Worm (Caenorhabditis elegans): ENCODE measurements around the gene M60.6.

The M60.6 gene

DNA sequence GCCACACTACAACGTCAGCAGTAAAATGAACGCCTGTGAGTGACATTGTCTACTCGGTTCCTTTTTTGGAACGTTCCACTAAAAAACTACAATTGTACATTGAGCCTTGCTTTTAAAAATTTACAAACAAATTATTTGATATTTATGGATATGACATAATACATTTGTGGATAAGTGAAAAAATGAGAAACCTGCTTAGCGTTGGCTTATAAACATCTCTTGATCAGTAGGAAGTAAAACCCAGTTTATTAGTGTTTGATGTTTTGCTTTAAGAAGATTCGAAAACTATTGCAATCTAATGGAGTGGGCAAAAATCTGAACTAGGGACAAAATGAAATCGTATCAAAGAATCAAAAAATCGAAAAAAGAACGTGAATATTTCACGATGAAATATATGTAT, 35.3 kb downstream of the M60.6 start:
- no peak for TF ChIP-seq nhr-25 (tag; optimal IDR thresholded peaks at IDR 0.05)
- no peak for TF ChIP-seq blmp-1 (tag; optimal IDR thresholded peaks at IDR 0.05; ENCODE audit: insufficient read depth)
- no peak for TF ChIP-seq unc-62 (GFP tag; optimal IDR thresholded peaks at IDR 0.05)
- no peak for TF ChIP-seq nhr-21 (tag; optimal IDR thresholded peaks at IDR 0.05)
- TF ChIP-seq lin-11 (tag; optimal IDR thresholded peaks at IDR 0.05), result no peak
- TF ChIP-seq nhr-23 (tag; optimal IDR thresholded peaks at IDR 0.05), result no peak
- TF ChIP-seq mdl-1 (tag; optimal IDR thresholded peaks at IDR 0.05), result no peak
- TF ChIP-seq crh-2 (tag; optimal IDR thresholded peaks at IDR 0.05), result no peak
- no peak for TF ChIP-seq ZK546.5 (tag; optimal IDR thresholded peaks at IDR 0.05)
- no peak for TF ChIP-seq snpc-4 (tag; optimal IDR thresholded peaks at IDR 0.05)
- no peak for TF ChIP-seq nhr-12 (tag; optimal IDR thresholded peaks at IDR 0.05)
- TF ChIP-seq fos-1 (tag; optimal IDR thresholded peaks at IDR 0.05), result no peak
- TF ChIP-seq skn-1 (tag; optimal IDR thresholded peaks at IDR 0.05), result no peak
- TF ChIP-seq lsy-2 (tag; optimal IDR thresholded peaks at IDR 0.05), result no peak
- no peak for TF ChIP-seq nhr-6 (tag; optimal IDR thresholded peaks at IDR 0.05)
- TF ChIP-seq nhr-77 (tag; optimal IDR thresholded peaks at IDR 0.05), result no peak
- no peak for TF ChIP-seq mab-5 (tag; optimal IDR thresholded peaks at IDR 0.05)
- TF ChIP-seq sma-3 (GFP tag; optimal IDR thresholded peaks at IDR 0.05), result no peak
- no peak for TF ChIP-seq nhr-10 (tag; optimal IDR thresholded peaks at IDR 0.05)
- TF ChIP-seq aly-2 (tag; optimal IDR thresholded peaks at IDR 0.05), result no peak

DNA sequence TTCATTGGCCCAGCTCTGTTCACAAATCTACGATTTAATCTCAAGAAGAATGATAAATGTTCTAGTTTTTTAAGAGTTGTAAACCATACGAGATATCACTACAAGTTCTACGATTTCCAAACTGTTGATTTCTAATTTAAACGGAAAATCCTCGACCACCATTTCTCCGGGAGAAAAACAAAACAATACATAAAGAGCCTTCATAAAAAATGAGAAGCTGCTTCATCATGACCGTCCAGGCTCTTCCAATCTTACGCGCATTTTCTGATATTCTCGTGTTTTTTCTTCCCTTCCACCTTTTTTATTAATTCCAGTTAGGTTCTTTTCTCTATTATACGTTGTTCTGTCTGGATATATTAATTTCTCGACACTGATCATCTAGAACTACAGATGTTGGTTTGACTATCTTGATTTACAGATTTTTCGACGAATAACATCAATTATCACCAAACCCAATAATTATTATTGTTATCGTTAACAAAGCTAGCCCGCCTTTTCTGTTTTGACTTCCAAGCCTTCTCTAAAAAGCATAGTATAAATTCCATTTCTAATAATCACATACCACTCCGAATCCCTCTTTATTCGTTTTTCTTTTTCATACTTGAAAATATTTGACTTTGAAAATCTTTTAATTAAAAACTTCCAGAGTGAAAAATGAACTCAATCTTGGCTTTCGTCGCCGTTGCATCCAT, 37.7 kb downstream of the M60.6 start, which contains the start of gene C47D2.1:
Gene C47D2.1, plus strand, starts transcription at position 642 of the 692 bp plus-strand sequence.
- TF ChIP-seq unc-39 (tag; optimal IDR thresholded peaks at IDR 0.05), result no peak
- TF ChIP-seq ztf-11 (tag; optimal IDR thresholded peaks at IDR 0.05), result no peak
- TF ChIP-seq sem-4 (tag; optimal IDR thresholded peaks at IDR 0.05), result no peak
- no peak for TF ChIP-seq nhr-11 (tag; optimal IDR thresholded peaks at IDR 0.05)
- TF ChIP-seq nhr-21 (tag; optimal IDR thresholded peaks at IDR 0.05), result no peak
- no peak for TF ChIP-seq mab-5 (tag; optimal IDR thresholded peaks at IDR 0.05)
- TF ChIP-seq nhr-129 (tag; optimal IDR thresholded peaks at IDR 0.05), result no peak
- no peak for TF ChIP-seq egl-27 (tag; optimal IDR thresholded peaks at IDR 0.05)
- no peak for TF ChIP-seq blmp-1 (tag; optimal IDR thresholded peaks at IDR 0.05; ENCODE audit: insufficient read depth)
- no peak for TF ChIP-seq R02D3.7 (tag; optimal IDR thresholded peaks at IDR 0.05)

DNA sequence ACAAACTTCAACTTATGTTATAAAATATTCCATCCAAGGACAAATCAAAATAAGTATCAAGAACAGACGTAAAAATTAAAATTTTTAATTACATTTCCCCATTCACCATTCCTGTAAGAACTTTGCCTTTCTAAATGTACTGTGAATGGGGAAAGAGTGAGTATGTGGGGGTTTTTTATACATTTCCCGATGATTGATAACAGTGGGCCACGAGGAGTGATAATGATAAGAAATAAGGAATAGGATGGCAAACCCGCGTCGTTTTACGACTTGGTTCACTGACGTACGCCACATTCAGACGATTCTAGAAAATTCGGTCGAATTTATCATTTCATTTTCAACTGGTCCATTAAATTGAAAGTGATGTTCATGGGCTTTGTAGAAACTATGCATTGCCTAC, 41.3 kb downstream of the M60.6 start, which contains the start of gene cdd-1:
Gene cdd-1, minus strand, starts transcription at position 151 of the 400 bp plus-strand sequence.
- TF ChIP-seq nhr-77 (tag; optimal IDR thresholded peaks at IDR 0.05) (no peak), ztf-4 (tag; optimal IDR thresholded peaks at IDR 0.05) (no peak), mdl-1 (tag; optimal IDR thresholded peaks at IDR 0.05) (no peak), nhr-23 (tag; optimal IDR thresholded peaks at IDR 0.05) (no peak), nhr-21 (tag; optimal IDR thresholded peaks at IDR 0.05) (no peak), ztf-1 (GFP tag; conservative IDR thresholded peaks at IDR 0.05) (no peak), aly-2 (tag; optimal IDR thresholded peaks at IDR 0.05) (no peak), gmeb-1 (tag; optimal IDR thresholded peaks at IDR 0.05) (peak; percentile 43), nhr-237 (tag; optimal IDR thresholded peaks at IDR 0.05) (no peak), unc-62 (GFP tag; optimal IDR thresholded peaks at IDR 0.05) (no peak), ceh-16 (tag; optimal IDR thresholded peaks at IDR 0.05) (no peak), sma-9 (GFP tag; optimal IDR thresholded peaks at IDR 0.05) (peak; percentile 66), sma-9 (tag; optimal IDR thresholded peaks at IDR 0.05) (no peak), nhr-6 (tag; optimal IDR thresholded peaks at IDR 0.05) (no peak), nhr-10 (tag; optimal IDR thresholded peaks at IDR 0.05) (no peak), mab-5 (tag; optimal IDR thresholded peaks at IDR 0.05) (no peak), unc-39 (tag; optimal IDR thresholded peaks at IDR 0.05) (no peak), F13H6.1 (tag; optimal IDR thresholded peaks at IDR 0.05) (peak; percentile 43), lsy-2 (tag; optimal IDR thresholded peaks at IDR 0.05) (peak in 1 of 2 experiments; percentile 14), elt-1 (tag; optimal IDR thresholded peaks at IDR 0.05) (no peak), lin-13 (GFP tag; optimal IDR thresholded peaks at IDR 0.05) (no peak), blmp-1 (tag; optimal IDR thresholded peaks at IDR 0.05; ENCODE audit: insufficient read depth) (peak; percentile 2), alr-1 (tag; optimal IDR thresholded peaks at IDR 0.05) (no peak), lin-39 (tag; optimal IDR thresholded peaks at IDR 0.05) (no peak), Y55F3AM.14 (GFP tag; optimal IDR thresholded peaks at IDR 0.05) (no peak), ZK546.5 (tag; optimal IDR thresholded peaks at IDR 0.05) (no peak), peb-1 (tag; optimal IDR thresholded peaks at IDR 0.05) (no peak), fos-1 (tag; optimal IDR thresholded peaks at IDR 0.05) (peak; percentile 60), sma-3 (GFP tag; optimal IDR thresholded peaks at IDR 0.05) (peak; percentile 44), crh-2 (tag; optimal IDR thresholded peaks at IDR 0.05) (peak; percentile 79), unc-55 (GFP tag; optimal IDR thresholded peaks at IDR 0.05) (no peak), nhr-129 (tag; optimal IDR thresholded peaks at IDR 0.05) (peak; percentile 4), ama-1 (optimal IDR thresholded peaks at IDR 0.05) (peak; percentile 19)

All from whole organism, L2 larva.